Fruit fly (Drosophila melanogaster) whole organism, embryonic: ENCODE measurements around the gene CG15201.

Source experiments
- Asciz ChIP-seq: fragments of 200-800 bp; sonication (Bioruptor generic); optimal IDR thresholded peaks from 2 replicates; lab custom pipeline; 2017; ENCODE audit warnings: missing biosample characterization, mild to moderate bottlenecking, missing genetic modification characterization, missing genetic modification reagents
- CG11504 ChIP-seq: fragments of 200-800 bp; sonication (Bioruptor generic); optimal IDR thresholded peaks from 3 replicates; lab custom pipeline; 2019; ENCODE audit warnings: missing biosample characterization, mild to moderate bottlenecking, missing genetic modification characterization, moderate library complexity
- CG12391 ChIP-seq: fragments of 200-800 bp; sonication (Bioruptor generic); optimal IDR thresholded peaks from 3 replicates; lab custom pipeline; 2018; ENCODE audit warnings: missing biosample characterization, mild to moderate bottlenecking, missing genetic modification characterization, moderate library complexity
- CG13424 ChIP-seq: fragments of 200-800 bp; sonication (Bioruptor generic); optimal IDR thresholded peaks from 2 replicates; lab custom pipeline; 2019; ENCODE audit warnings: missing biosample characterization, mild to moderate bottlenecking, missing genetic modification characterization, moderate library complexity
- CG13775 ChIP-seq: fragments of 200-800 bp; sonication (Bioruptor generic); optimal IDR thresholded peaks from 3 replicates; lab custom pipeline; 2017; ENCODE audit warnings: missing biosample characterization, mild to moderate bottlenecking, missing genetic modification characterization
- CG14014 ChIP-seq: fragments of 200-800 bp; sonication (Bioruptor generic); IDR thresholded peaks from 2 replicates; pipeline ENCODE4 v1.3.6; 2022; ENCODE audit warnings: missing biosample characterization, missing genetic modification characterization
- CG14441 ChIP-seq: fragments of 200-800 bp; sonication (Bioruptor generic); IDR thresholded peaks from 2 replicates; pipeline ENCODE4 v1.3.6; 2022; ENCODE audit warnings: missing biosample characterization, missing genetic modification characterization
- CG15514 ChIP-seq: fragments of 200-800 bp; sonication (Bioruptor generic); optimal IDR thresholded peaks from 3 replicates; lab custom pipeline; 2017; ENCODE audit warnings: missing biosample characterization, missing genetic modification characterization, mild to moderate bottlenecking, moderate library complexity, missing genetic modification reagents
- CG16813 ChIP-seq: fragments of 200-800 bp; sonication (Bioruptor generic); IDR thresholded peaks from 3 replicates; pipeline ENCODE4 v1.3.6; 2022; ENCODE audit warnings: missing biosample characterization, missing genetic modification characterization; ENCODE audit not compliant: partially characterized antibody
- CG2116 ChIP-seq: fragments of 200-800 bp; sonication (Bioruptor generic); optimal IDR thresholded peaks from 3 replicates; lab custom pipeline; 2018; ENCODE audit warnings: missing biosample characterization, mild to moderate bottlenecking, missing genetic modification characterization
- CG2678 ChIP-seq: fragments of 200-800 bp; sonication (Bioruptor generic); optimal IDR thresholded peaks from 3 replicates; lab custom pipeline; 2019; ENCODE audit warnings: missing biosample characterization, mild to moderate bottlenecking, missing genetic modification characterization, moderate library complexity
- CG30403 ChIP-seq: fragments of 200-800 bp; sonication (Bioruptor generic); optimal IDR thresholded peaks from 3 replicates; lab custom pipeline; 2016; ENCODE audit warnings: missing biosample characterization, missing genetic modification characterization
- CG31441 ChIP-seq: fragments of 200-800 bp; sonication (Bioruptor generic); IDR thresholded peaks from 2 replicates; pipeline ENCODE4 v1.3.6; 2022; ENCODE audit warnings: missing biosample characterization, missing genetic modification characterization
- CG3163 ChIP-seq: fragments of 200-800 bp; sonication (Bioruptor generic); optimal IDR thresholded peaks from 3 replicates; lab custom pipeline; 2016; ENCODE audit warnings: missing biosample characterization, missing genetic modification characterization
- CG34224 ChIP-seq: fragments of 200-800 bp; sonication (Bioruptor generic); IDR thresholded peaks from 3 replicates; pipeline ENCODE4 v1.3.6; 2022; ENCODE audit warnings: missing biosample characterization, missing genetic modification characterization; ENCODE audit not compliant: partially characterized antibody
- CG4730 ChIP-seq: fragments of 200-800 bp; sonication (Bioruptor generic); IDR thresholded peaks from 2 replicates; pipeline ENCODE4 v1.3.6; 2022; ENCODE audit warnings: missing biosample characterization, missing genetic modification characterization
- CG7271 ChIP-seq: fragments of 200-800 bp; sonication (Bioruptor generic); optimal IDR thresholded peaks from 2 replicates; lab custom pipeline; 2018; ENCODE audit warnings: missing biosample characterization, mild to moderate bottlenecking, missing genetic modification characterization, moderate library complexity
- CG7745 ChIP-seq: fragments of 200-800 bp; sonication (Bioruptor generic); optimal IDR thresholded peaks from 2 replicates; lab custom pipeline; 2018; ENCODE audit warnings: missing biosample characterization, mild to moderate bottlenecking, missing genetic modification characterization, moderate library complexity
- CG7987 ChIP-seq: fragments of 200-800 bp; sonication (Bioruptor generic); optimal IDR thresholded peaks from 2 replicates; lab custom pipeline; 2018; ENCODE audit warnings: missing biosample characterization, mild to moderate bottlenecking, missing genetic modification characterization, moderate library complexity
- CoRest ChIP-seq: fragments of 200-800 bp; sonication (Bioruptor generic); optimal IDR thresholded peaks from 3 replicates; lab custom pipeline; 2018; ENCODE audit warnings: missing biosample characterization, mild to moderate bottlenecking, missing genetic modification characterization, moderate library complexity
- Dref ChIP-seq: fragments of 200-800 bp; sonication (Bioruptor generic); IDR thresholded peaks from 2 replicates; pipeline ENCODE4 v1.3.6; 2022; ENCODE audit warnings: missing biosample characterization, missing genetic modification characterization
- Fer1 ChIP-seq: fragments of 200-800 bp; sonication (Bioruptor generic); optimal IDR thresholded peaks from 2 replicates; lab custom pipeline; 2017; ENCODE audit warnings: missing biosample characterization, mild to moderate bottlenecking, missing genetic modification characterization
- Gug ChIP-seq: fragments of 200-800 bp; sonication (Bioruptor generic); IDR thresholded peaks from 4 replicates; pipeline ENCODE4 v1.3.6; 2022; ENCODE audit warnings: missing biosample characterization, missing genetic modification characterization
- HLH3B ChIP-seq: fragments of 200-800 bp; sonication (Bioruptor generic); IDR thresholded peaks from 2 replicates; pipeline ENCODE4 v1.3.6; 2022; ENCODE audit warnings: missing biosample characterization, missing genetic modification characterization
- Hmr ChIP-seq: fragments of 200-800 bp; sonication (Bioruptor generic); optimal IDR thresholded peaks from 3 replicates; lab custom pipeline; 2017; ENCODE audit warnings: mild to moderate bottlenecking, missing biosample characterization, missing genetic modification reagents, missing genetic modification characterization
- Hr78 ChIP-seq, 2 experiments: fragments of 200-800 bp in 1 of 2; fragments of >200 bp in 1 of 2; sonication (Bioruptor generic) in 1 of 2; optimal IDR thresholded peaks; 2 replicates each; lab custom pipeline; 2017 to 2019; ENCODE audit warnings: missing biosample characterization in 2 of 2, missing genetic modification characterization in 2 of 2, mild to moderate bottlenecking in 1 of 2, moderate library complexity in 1 of 2
- Hsf ChIP-seq: fragments of 200-800 bp; sonication (Bioruptor generic); optimal IDR thresholded peaks from 3 replicates; lab custom pipeline; 2016; ENCODE audit warnings: missing biosample characterization, missing genetic modification characterization
- Optix ChIP-seq: fragments of 200-800 bp; sonication (Bioruptor generic); IDR thresholded peaks from 3 replicates; pipeline ENCODE4 v1.3.6; 2022; ENCODE audit warnings: missing biosample characterization, missing genetic modification characterization
- Ptx1 ChIP-seq: fragments of 200-800 bp; sonication (Bioruptor generic); IDR thresholded peaks from 2 replicates; pipeline ENCODE4 v1.3.6; 2022; ENCODE audit warnings: missing biosample characterization, missing genetic modification characterization
- Scr ChIP-seq: fragments of 200-800 bp; sonication (Bioruptor generic); IDR thresholded peaks from 2 replicates; pipeline ENCODE4 v1.3.6; 2022; ENCODE audit warnings: missing biosample characterization, missing genetic modification characterization; ENCODE audit not compliant: partially characterized antibody
- bowl ChIP-seq: fragments of 200-800 bp; sonication (Bioruptor generic); IDR thresholded peaks from 2 replicates; pipeline ENCODE4 v1.3.6; 2022; ENCODE audit warnings: missing biosample characterization, missing genetic modification characterization
- btn ChIP-seq: fragments of 200-800 bp; sonication (Bioruptor generic); optimal IDR thresholded peaks from 2 replicates; lab custom pipeline; 2016; ENCODE audit warnings: missing biosample characterization, missing genetic modification characterization
- crol ChIP-seq: fragments of 200-800 bp; sonication (Bioruptor generic); IDR thresholded peaks from 2 replicates; pipeline ENCODE4 v1.3.6; 2022; ENCODE audit warnings: missing biosample characterization, missing genetic modification characterization
- dm ChIP-seq: fragments of 200-800 bp; sonication (Bioruptor generic); optimal IDR thresholded peaks from 3 replicates; lab custom pipeline; 2016; ENCODE audit warnings: missing biosample characterization, missing genetic modification characterization
- ems ChIP-seq: fragments of 200-800 bp; sonication (Bioruptor generic); optimal IDR thresholded peaks from 3 replicates; lab custom pipeline; 2016; ENCODE audit warnings: missing biosample characterization, missing genetic modification characterization
- fru ChIP-seq: fragments of >200 bp; optimal IDR thresholded peaks from 2 replicates; lab custom pipeline; 2017
- hkb ChIP-seq, 2 experiments: fragments of 200-800 bp in 1 of 2; fragments of >200 bp in 1 of 2; sonication (Bioruptor generic) in 1 of 2; IDR thresholded peaks in 1 of 2; optimal IDR thresholded peaks in 1 of 2; 2 replicates each; pipeline versions ENCODE4 v1.3.6 to Lab custom; 2017 to 2022; ENCODE audit warnings: missing biosample characterization in 1 of 2, missing genetic modification characterization in 1 of 2
- peb ChIP-seq: fragments of 200-800 bp; sonication (Bioruptor generic); IDR thresholded peaks from 2 replicates; pipeline ENCODE4 v1.3.6; 2022; ENCODE audit warnings: missing biosample characterization, missing genetic modification characterization
- prd ChIP-seq, 3 experiments: fragments of >200 bp in 2 of 3; fragments of 200-800 bp in 1 of 3; sonication (Bioruptor generic) in 1 of 3; optimal IDR thresholded peaks in 2 of 3; IDR thresholded peaks in 1 of 3; 2 replicates in 2 of 3; 3 replicates in 1 of 3; pipeline versions ENCODE4 v1.3.6 to Lab custom; 2017 to 2022; ENCODE audit warnings: missing biosample characterization in 1 of 3, missing genetic modification characterization in 1 of 3
- pum ChIP-seq: fragments of 200-800 bp; sonication (Bioruptor generic); optimal IDR thresholded peaks from 2 replicates; lab custom pipeline; 2016; ENCODE audit warnings: missing biosample characterization, missing genetic modification characterization
- tin ChIP-seq: fragments of 200-800 bp; sonication (Bioruptor generic); optimal IDR thresholded peaks from 3 replicates; lab custom pipeline; 2016; ENCODE audit warnings: missing biosample characterization, missing genetic modification characterization
- tna ChIP-seq: fragments of 200-800 bp; sonication (Bioruptor generic); IDR thresholded peaks from 2 replicates; pipeline ENCODE4 v1.3.6; 2022; ENCODE audit warnings: missing biosample characterization, missing genetic modification characterization; ENCODE audit not compliant: partially characterized antibody
- toy ChIP-seq: fragments of 200-800 bp; sonication (Bioruptor generic); IDR thresholded peaks from 2 replicates; pipeline ENCODE4 v1.3.6; 2022; ENCODE audit warnings: missing biosample characterization, missing genetic modification characterization
- trem ChIP-seq: fragments of 200-800 bp; optimal IDR thresholded peaks from 3 replicates; lab custom pipeline; 2019; ENCODE audit warnings: missing biosample characterization, mild to moderate bottlenecking, missing genetic modification characterization, moderate library complexity

Gene CG15201

DNA sequence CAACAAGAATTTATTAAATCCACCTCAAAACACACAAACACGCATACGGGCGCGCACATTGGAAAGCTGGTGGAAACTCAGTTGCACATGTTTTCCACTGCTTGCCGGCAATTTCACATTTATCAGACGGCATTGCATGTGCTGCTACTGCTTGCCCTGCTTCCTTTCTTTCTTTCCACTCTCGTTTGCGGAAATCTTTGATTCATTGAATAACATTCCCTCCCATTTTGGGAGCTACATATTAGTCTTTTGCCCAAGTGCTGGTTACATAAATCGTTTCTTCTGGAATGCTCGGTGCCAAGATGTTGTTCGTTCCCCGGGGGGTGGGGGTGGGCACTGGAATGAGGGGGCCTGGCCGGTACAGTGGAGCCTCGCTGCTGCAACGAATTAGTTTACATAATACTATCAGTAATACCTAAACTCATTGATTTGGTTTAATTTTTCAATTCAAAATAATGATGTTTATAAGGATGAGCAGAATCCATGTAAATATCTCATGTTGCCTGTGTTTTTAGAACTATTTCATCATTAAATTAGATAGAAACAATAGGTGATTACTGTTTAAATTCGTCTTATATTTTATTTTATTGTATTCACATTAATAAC lies 35.0 kb upstream of the CG15201 start (continued):
- peak; percentile 14; the same call in 1 of the 2 replicates for TF ChIP-seq CG14441 (GFP tag; lab: Robert Waterston, UW)
- no peak for TF ChIP-seq CG15514 (GFP tag; lab: Kevin White, UChicago)
- TF ChIP-seq CG7745 (tag; lab: Kevin White, UChicago): no peak
- TF ChIP-seq CG7987 (GFP tag; lab: Kevin White, UChicago): no peak
- TF ChIP-seq bowl (GFP tag; lab: Robert Waterston, UW): no peak
- peak; percentile 12; the same call in 1 of the 4 replicates for TF ChIP-seq Gug
- TF ChIP-seq trem (tag; lab: Kevin White, UChicago): no peak
- TF ChIP-seq CG13775 (GFP tag; lab: Kevin White, UChicago): no peak
- no peak for TF ChIP-seq CG31441 (GFP tag; lab: Robert Waterston, UW)
- no peak for TF ChIP-seq CG11504 (tag; lab: Kevin White, UChicago)
- TF ChIP-seq CG12391: peak; percentile 23
- no peak for TF ChIP-seq Fer1
- TF ChIP-seq btn: no peak
- no peak for TF ChIP-seq CG2678
- no peak for TF ChIP-seq peb
- TF ChIP-seq dm (GFP tag; lab: Kevin White, UChicago): peak; percentile 80
- no peak for TF ChIP-seq Scr (GFP tag; lab: Robert Waterston, UW)
- TF ChIP-seq Dref (GFP tag; lab: Robert Waterston, UW): no peak
- no peak for TF ChIP-seq prd (optimal IDR thresholded peaks at IDR 0.05; lab: Kevin White, UChicago)
- peak; percentile 36; the same call in 1 of the 3 replicates for TF ChIP-seq prd (GFP tag; IDR thresholded peaks at IDR 0.05; lab: Robert Waterston, UW)
- peak; percentile 38; the same call in 1 of the 2 replicates for TF ChIP-seq Ptx1
- no peak for TF ChIP-seq CG2116 (GFP tag; lab: Kevin White, UChicago)
- peak; percentile 48 for TF ChIP-seq CG30403 (GFP tag; lab: Kevin White, UChicago)
- no peak for TF ChIP-seq Asciz (GFP tag; lab: Kevin White, UChicago)
- TF ChIP-seq CoRest: peak; percentile 9
- 0 out of 2 replicates have a peak, but pooled peaks have one; percentile 16 for TF ChIP-seq crol (GFP tag; lab: Robert Waterston, UW)
- TF ChIP-seq Optix (GFP tag; lab: Robert Waterston, UW): no peak
- TF ChIP-seq ems (GFP tag; lab: Kevin White, UChicago): no peak
- TF ChIP-seq toy (GFP tag; lab: Robert Waterston, UW): no peak
- no peak for TF ChIP-seq hkb (optimal IDR thresholded peaks at IDR 0.05; lab: Kevin White, UChicago)
- peak; percentile 43; the same call in 1 of the 2 replicates for TF ChIP-seq hkb (GFP tag; IDR thresholded peaks at IDR 0.05; lab: Robert Waterston, UW)
- no peak for TF ChIP-seq CG3163 (GFP tag; lab: Kevin White, UChicago)
- peak; percentile 45 for TF ChIP-seq HLH3B
- TF ChIP-seq tin (GFP tag; lab: Kevin White, UChicago): peak; percentile 12
- no peak for TF ChIP-seq Hsf
- TF ChIP-seq CG14014: peak; percentile 19; the same call in 1 of the 2 replicates
- TF ChIP-seq fru (lab: Kevin White, UChicago): no peak
- TF ChIP-seq CG34224: no peak
- no peak for TF ChIP-seq tna (GFP tag; lab: Robert Waterston, UW)
- TF ChIP-seq CG13424 (tag; lab: Kevin White, UChicago): peak; percentile 25
- TF ChIP-seq CG4730 (GFP tag; lab: Robert Waterston, UW): no peak

DNA sequence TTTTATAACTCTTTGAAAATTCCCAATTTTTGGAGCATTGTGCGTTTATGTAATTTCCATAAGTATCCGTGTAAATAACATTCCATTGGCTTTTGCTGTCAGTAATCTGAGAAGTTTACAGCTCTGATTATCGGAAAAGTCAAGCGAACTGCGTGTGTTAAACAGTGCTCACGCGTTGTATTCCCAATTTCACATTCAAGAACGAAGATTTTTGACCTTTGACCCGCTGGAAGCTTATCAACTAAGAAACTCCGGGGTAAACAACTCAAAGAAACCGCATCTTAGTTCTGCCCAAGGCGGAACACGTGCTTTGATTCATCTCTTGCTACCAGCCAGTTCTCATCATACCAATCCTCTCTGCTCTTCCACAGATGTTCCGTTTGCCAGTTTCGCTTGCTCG lies 34.2 kb upstream of the CG15201 start:
- no peak for TF ChIP-seq CG7271
- no peak for TF ChIP-seq Hmr
- TF ChIP-seq CG16813: no peak
- no peak for TF ChIP-seq pum
- peak in 1 of 2 experiments; percentile 51 for TF ChIP-seq Hr78 (GFP tag; optimal IDR thresholded peaks at IDR 0.05; lab: Kevin White, UChicago)
